Fruit fly (Drosophila melanogaster) S2 (cell line): Measurements from ENCODE around the gene CG17560.

Experiments
- CG8478 ChIP-seq: fragments of >200 bp; optimal IDR thresholded peaks from 2 replicates; lab custom pipeline; 2018
- CTCF ChIP-seq, 2 experiments: fragments of >200 bp; optimal IDR thresholded peaks; 2 replicates each; lab custom pipeline; 2018

DNA sequence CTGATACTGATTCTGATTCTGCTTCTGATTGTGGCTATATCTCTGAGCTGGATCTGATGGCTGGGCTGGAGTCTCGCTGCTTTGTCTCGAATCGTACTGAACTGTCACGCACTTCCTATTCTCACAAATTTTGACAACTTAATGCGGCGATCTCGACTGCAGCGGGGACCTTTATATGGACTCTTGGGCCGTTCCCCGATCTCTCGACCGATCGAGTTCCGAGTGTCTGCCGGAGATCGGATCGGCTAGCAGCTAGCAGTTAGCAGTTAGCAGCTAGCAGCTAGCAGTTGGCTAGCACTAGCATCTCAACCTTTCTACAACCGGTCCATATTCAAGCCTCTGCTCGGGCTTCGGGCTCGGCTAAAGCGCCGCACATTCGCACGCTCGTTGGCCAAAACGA is 13.0 kb upstream of the CG17560 start, which contains the start of gene CG10345:
- no peak for TF ChIP-seq CTCF (optimal IDR thresholded peaks at IDR 0.05; lab: Kevin White, UChicago)
- no peak for TF ChIP-seq CG8478
